Fruit fly (Drosophila melanogaster): ENCODE measurements around the gene CG6040.
A peak's percentile ranks its signal among the peaks of the same experiment; 100 is the strongest.

CG6040 gene

dm6 chr3R:19153502-19153983 lies 56.8 kb downstream of the CG6040 start, which contains the start of gene CG5835:
TSS of gene CG5835 (minus strand) at chr3R:19153686.
- TF ChIP-seq lz (GFP tag; optimal IDR thresholded peaks at IDR 0.05) (no peak), CG7368 (GFP tag; optimal IDR thresholded peaks at IDR 0.05) (no peak), CG9139 (GFP tag; optimal IDR thresholded peaks at IDR 0.05) (no peak), net (GFP tag; optimal IDR thresholded peaks at IDR 0.05) (peak; percentile 8), achi (GFP tag; optimal IDR thresholded peaks at IDR 0.05) (peak; percentile 13), CG6276 (GFP tag; optimal IDR thresholded peaks at IDR 0.05) (no peak), esn (GFP tag; optimal IDR thresholded peaks at IDR 0.05) (peak; percentile 60), eg (GFP tag; IDR thresholded peaks at IDR 0.05) (0 out of 3 replicates have a peak, but pooled peaks have one; percentile 34), CG31627 (GFP tag; optimal IDR thresholded peaks at IDR 0.05) (peak; percentile 9), spab (GFP tag; optimal IDR thresholded peaks at IDR 0.05) (no peak), CG11294 (GFP tag; IDR thresholded peaks at IDR 0.05) (no peak), CG32006 (GFP tag; optimal IDR thresholded peaks at IDR 0.05) (no peak), Sox102F (GFP tag; optimal IDR thresholded peaks at IDR 0.05) (peak; percentile 29), CG4318 (GFP tag; optimal IDR thresholded peaks at IDR 0.05) (no peak), Lpt (GFP tag; optimal IDR thresholded peaks at IDR 0.05) (no peak), fkh (GFP tag; optimal IDR thresholded peaks at IDR 0.05) (no peak), Sox14 (GFP tag; optimal IDR thresholded peaks at IDR 0.05) (peak; percentile 7), CG11762 (GFP tag; optimal IDR thresholded peaks at IDR 0.05; ENCODE audit: insufficient read depth) (no peak), CG16779 (tag; optimal IDR thresholded peaks at IDR 0.05) (no peak), vri (GFP tag; optimal IDR thresholded peaks at IDR 0.05) (peak; percentile 65), Gug (GFP tag; IDR thresholded peaks at IDR 0.05) (no peak), Eip93F (GFP tag; optimal IDR thresholded peaks at IDR 0.05) (no peak), Hr4 (GFP tag; optimal IDR thresholded peaks at IDR 0.05) (peak; percentile 44), Blimp-1 (GFP tag; optimal IDR thresholded peaks at IDR 0.05) (no peak), Hr39 (GFP tag; optimal IDR thresholded peaks at IDR 0.05) (peak; percentile 18), Eip78C (GFP tag) (peak; percentile 64), Ets96B (tag; optimal IDR thresholded peaks at IDR 0.05) (no peak), CG3032 (tag; optimal IDR thresholded peaks at IDR 0.05) (no peak), CG6854 (GFP tag; optimal IDR thresholded peaks at IDR 0.05) (peak; percentile 70), cyc (GFP tag; optimal IDR thresholded peaks at IDR 0.05) (no peak), dac (GFP tag; optimal IDR thresholded peaks at IDR 0.05) (no peak), CG6163 (GFP tag; IDR thresholded peaks at IDR 0.05) (peak; percentile 44; the same call in 1 of the 3 replicates), fd85E (GFP tag; optimal IDR thresholded peaks at IDR 0.05) (no peak), CG10631 (GFP tag; optimal IDR thresholded peaks at IDR 0.05) (peak; percentile 36), svp (GFP tag) (peak; percentile 67), CG10669 (GFP tag; optimal IDR thresholded peaks at IDR 0.05) (no peak), CG1621 (tag; optimal IDR thresholded peaks at IDR 0.05) (peak; percentile 55), CG34406 (GFP tag; optimal IDR thresholded peaks at IDR 0.05) (no peak), Met (GFP tag; optimal IDR thresholded peaks at IDR 0.05) (peak; percentile 42), Ets21C (GFP tag; optimal IDR thresholded peaks at IDR 0.05) (no peak), Sox15 (GFP tag; optimal IDR thresholded peaks at IDR 0.05) (no peak), CG6808 (GFP tag; optimal IDR thresholded peaks at IDR 0.05) (no peak), topi (GFP tag; optimal IDR thresholded peaks at IDR 0.05) (no peak), dsx (GFP tag; optimal IDR thresholded peaks at IDR 0.05; ENCODE audit: poor library complexity, severe bottlenecking) (no peak), pdm3 (GFP tag; optimal IDR thresholded peaks at IDR 0.05) (peak; percentile 43), CG6792 (GFP tag; optimal IDR thresholded peaks at IDR 0.05) (no peak), Hr38 (GFP tag; optimal IDR thresholded peaks at IDR 0.05) (no peak), CG15336 (GFP tag; IDR thresholded peaks at IDR 0.05) (peak; percentile 53; the same call in 1 of the 2 replicates), CG3919 (GFP tag; optimal IDR thresholded peaks at IDR 0.05) (peak; percentile 32), ss (GFP tag; optimal IDR thresholded peaks at IDR 0.05) (no peak), CG8632 (GFP tag; optimal IDR thresholded peaks at IDR 0.05) (peak; percentile 24), CG8119 (GFP tag; IDR thresholded peaks at IDR 0.05) (no peak)

Measured in whole organism, prepupa.